Worm (Caenorhabditis elegans): ENCODE measurements around the gene Y82E9BR.10.

DNA sequence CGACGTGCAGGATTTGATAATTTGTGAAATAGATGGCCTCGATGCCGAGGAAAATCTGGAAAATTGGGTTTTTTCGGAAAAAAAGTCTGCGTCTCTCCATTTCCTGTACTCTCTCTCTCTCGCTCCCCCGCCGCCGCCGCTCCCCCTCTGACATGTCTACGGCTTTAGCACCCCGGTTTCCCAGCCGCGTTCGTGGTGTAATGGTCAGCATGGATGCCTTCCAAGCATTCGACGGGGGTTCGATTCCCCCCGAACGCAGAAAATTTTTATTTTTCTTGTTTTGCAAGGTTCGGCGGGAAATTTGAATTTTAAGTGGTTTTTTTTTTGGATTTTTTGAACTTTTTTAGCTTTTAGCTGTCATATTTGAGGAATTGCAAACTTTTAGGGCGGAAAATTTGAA, 48.9 kb upstream of the Y82E9BR.10 start:
- TF ChIP-seq dmd-4 (tag; optimal IDR thresholded peaks at IDR 0.05; ENCODE audit: borderline replicate concordance) (peak; percentile 45), ceh-14 (tag; optimal IDR thresholded peaks at IDR 0.05) (peak; percentile 64)
